Worm (Caenorhabditis elegans): ENCODE measurements around the gene kdp-1.

- TF ChIP-seq ama-1 (optimal IDR thresholded peaks at IDR 0.05), result no peak
- no peak for TF ChIP-seq F13C5.2 (tag; optimal IDR thresholded peaks at IDR 0.05)
- no peak for TF ChIP-seq sea-1 (GFP tag; conservative IDR thresholded peaks at IDR 0.05)
- no peak for TF ChIP-seq flt-1 (GFP tag; IDR thresholded peaks at IDR 0.05)
- TF ChIP-seq tbx-11 (GFP tag; IDR thresholded peaks at IDR 0.05), result no peak
Measured at ce11 chrIV:13342555-13342954, 42.6 kb downstream of the kdp-1 start, which contains the start of gene W02A2.5.
